Fruit fly (Drosophila melanogaster): Measurements from ENCODE around the gene Ant2.

Ant2 gene

DNA sequence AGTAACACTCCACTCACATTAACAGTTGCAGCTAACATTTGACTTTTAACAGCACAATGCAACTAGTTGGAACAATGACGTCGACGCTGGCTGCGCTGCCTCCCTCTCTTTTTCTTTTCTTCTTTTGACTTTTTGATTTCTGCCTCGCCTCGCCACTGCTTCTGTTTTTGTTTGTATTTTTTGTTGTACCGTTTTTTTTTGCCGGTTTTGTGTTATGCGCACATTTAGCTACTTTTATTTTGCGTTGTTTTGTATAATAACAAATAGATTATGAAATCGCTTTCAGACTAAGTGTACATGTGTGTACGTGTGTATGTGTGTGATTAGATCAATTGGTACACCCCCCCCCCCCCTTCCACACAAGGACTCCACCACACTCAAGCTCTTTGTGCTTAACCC is 44.1 kb downstream of the Ant2 start:
- TF ChIP-seq tj (GFP tag; optimal IDR thresholded peaks at IDR 0.05) (peak; percentile 51), cic (GFP tag; optimal IDR thresholded peaks at IDR 0.05) (peak; percentile 9), pad (GFP tag; optimal IDR thresholded peaks at IDR 0.05) (no peak)

- TF ChIP-seq CG7045 (GFP tag; optimal IDR thresholded peaks at IDR 0.05) (no peak), pad (GFP tag; optimal IDR thresholded peaks at IDR 0.05) (peak; percentile 91)
These were observed 44.7 kb downstream of the Ant2 start for dm6 chrX:10741754-10742577.

DNA sequence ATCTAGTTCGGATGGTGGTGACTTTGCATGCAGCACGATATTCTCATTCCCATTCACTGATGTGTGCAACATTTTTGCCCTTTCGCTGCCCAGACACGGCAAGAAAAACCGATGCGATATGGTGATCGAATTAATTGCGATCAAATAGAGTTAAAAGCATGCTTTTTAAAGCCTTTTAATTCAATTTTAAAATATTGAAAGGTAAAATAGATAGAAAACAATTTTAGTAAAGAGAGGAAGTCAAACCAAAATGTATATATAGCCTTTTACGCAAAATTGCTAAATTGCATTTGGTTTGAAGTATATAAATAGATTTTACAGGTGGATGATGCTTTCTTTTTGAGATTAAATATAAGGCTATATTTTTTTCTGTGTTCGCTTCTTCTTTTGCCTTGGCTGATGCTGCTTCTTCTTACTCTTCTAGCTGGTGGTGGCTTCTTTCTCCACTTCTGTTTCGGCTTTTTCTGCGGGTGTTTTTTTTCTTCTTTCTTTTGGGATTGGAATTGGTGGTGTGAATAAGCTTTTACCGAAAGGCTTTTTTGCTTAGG is 45.7 kb downstream of the Ant2 start:
- TF ChIP-seq tj (GFP tag; optimal IDR thresholded peaks at IDR 0.05), result no peak
- TF ChIP-seq CG1620 (GFP tag; optimal IDR thresholded peaks at IDR 0.05), result no peak
- no peak for TF ChIP-seq Clk (GFP tag; optimal IDR thresholded peaks at IDR 0.05)
- no peak for TF ChIP-seq Hr96 (GFP tag; optimal IDR thresholded peaks at IDR 0.05)
- TF ChIP-seq pad (GFP tag; optimal IDR thresholded peaks at IDR 0.05), result no peak
- TF ChIP-seq ovo (GFP tag; optimal IDR thresholded peaks at IDR 0.05), result no peak
- no peak for TF ChIP-seq cic (GFP tag; optimal IDR thresholded peaks at IDR 0.05)
- no peak for TF ChIP-seq bab1 (GFP tag; optimal IDR thresholded peaks at IDR 0.05)
- TF ChIP-seq Mnt (GFP tag; optimal IDR thresholded peaks at IDR 0.05), result no peak

DNA sequence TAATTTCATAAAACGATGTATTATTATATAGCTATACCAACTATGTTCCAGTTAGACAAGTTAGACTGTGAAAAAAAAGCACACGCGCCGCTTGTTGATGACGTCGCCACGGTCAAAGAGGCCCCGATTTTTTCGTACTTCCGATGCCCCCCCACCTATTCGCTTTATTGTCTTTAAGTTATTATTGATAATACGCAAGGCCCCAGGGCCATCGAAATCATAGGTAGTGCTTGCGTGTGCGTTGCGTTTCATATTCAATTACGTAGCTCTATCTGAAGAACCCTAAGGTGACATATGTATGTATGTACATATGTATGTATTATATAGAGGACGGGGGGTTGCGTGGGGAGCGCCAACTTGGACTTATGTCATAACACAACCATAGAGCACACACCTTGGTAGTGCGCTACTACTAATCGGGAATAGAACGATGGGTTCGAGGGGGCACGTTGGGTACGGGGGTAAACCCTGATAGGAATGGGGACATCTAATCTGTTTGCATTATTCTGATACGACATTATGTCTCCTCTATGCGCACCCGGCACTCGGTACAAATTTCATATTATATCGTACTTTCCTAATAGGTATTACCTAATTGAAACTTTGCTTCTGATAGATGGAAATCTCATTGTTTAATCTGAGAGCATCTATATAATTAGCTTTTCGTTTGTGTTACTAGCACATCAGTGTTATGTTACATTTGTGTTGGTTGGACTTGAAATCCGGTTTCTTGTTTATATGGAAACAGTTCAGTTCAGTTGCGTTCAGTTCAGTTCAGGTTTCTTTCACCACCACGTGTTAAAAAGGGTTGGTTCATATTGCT is 46.9 kb downstream of the Ant2 start:
- no peak for TF ChIP-seq pad (GFP tag; optimal IDR thresholded peaks at IDR 0.05)
- TF ChIP-seq Hr96 (GFP tag; optimal IDR thresholded peaks at IDR 0.05), result no peak
- TF ChIP-seq cic (GFP tag; optimal IDR thresholded peaks at IDR 0.05), result peak; percentile 63
- no peak for TF ChIP-seq bab1 (GFP tag; optimal IDR thresholded peaks at IDR 0.05)
- no peak for TF ChIP-seq CG14711 (tag; optimal IDR thresholded peaks at IDR 0.05)
- TF ChIP-seq CG1620 (GFP tag; optimal IDR thresholded peaks at IDR 0.05), result no peak
- peak; percentile 11 for TF ChIP-seq ovo (GFP tag; optimal IDR thresholded peaks at IDR 0.05)
- no peak for TF ChIP-seq CG12768 (GFP tag; optimal IDR thresholded peaks at IDR 0.05)
- TF ChIP-seq cnc (optimal IDR thresholded peaks at IDR 0.05), result no peak
- no peak for TF ChIP-seq toe (GFP tag; optimal IDR thresholded peaks at IDR 0.05)

DNA sequence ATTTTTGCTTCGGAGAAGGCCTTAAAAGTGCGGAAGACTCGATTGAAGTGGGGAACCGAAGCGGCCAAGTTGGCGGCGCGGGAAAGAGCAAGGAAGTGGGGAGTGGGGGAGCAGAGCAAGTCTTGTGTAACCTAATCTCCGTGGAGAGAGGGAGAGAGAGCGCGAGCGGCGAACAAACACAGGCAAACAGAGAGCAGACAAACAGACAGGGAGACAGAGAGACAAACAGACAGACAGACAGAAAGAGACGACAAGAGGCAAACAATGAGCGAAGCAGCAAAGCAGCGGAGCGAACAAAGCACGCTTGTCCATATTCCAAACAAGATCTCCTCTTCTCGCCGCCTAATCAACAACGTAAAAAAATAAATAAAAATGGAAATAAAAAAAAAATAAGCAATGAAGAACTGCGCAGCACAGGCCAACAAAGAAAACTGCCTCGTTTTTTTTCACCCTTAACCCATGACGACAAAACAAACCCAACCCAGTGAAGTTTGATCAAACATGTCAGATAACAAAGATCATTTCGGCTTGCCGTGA is 47.8 kb downstream of the Ant2 start:
- TF ChIP-seq tj (GFP tag; optimal IDR thresholded peaks at IDR 0.05) (no peak), CG12768 (GFP tag; optimal IDR thresholded peaks at IDR 0.05) (peak; percentile 2)

DNA sequence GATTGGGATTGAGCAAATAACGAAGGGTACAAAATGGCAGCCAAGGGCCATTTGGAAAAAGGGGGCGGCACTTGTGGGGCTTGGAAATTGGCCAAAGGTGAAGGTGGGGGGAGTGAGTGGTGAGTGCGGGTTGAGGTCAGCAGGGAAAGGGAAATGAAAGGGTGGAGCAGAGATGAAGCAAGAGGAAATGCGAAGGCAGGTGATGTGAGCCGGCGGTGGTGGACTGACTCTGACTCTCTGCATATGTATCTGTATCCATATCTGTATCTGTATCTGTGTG is 48.6 kb downstream of the Ant2 start:
- no peak for TF ChIP-seq CG12768 (GFP tag; optimal IDR thresholded peaks at IDR 0.05)
- TF ChIP-seq toe (GFP tag; optimal IDR thresholded peaks at IDR 0.05), result no peak
- TF ChIP-seq tj (GFP tag; optimal IDR thresholded peaks at IDR 0.05), result no peak
- no peak for TF ChIP-seq pad (GFP tag; optimal IDR thresholded peaks at IDR 0.05)
- no peak for TF ChIP-seq ovo (GFP tag; optimal IDR thresholded peaks at IDR 0.05)
- no peak for TF ChIP-seq CG1620 (GFP tag; optimal IDR thresholded peaks at IDR 0.05)
- no peak for TF ChIP-seq CG7045 (GFP tag; optimal IDR thresholded peaks at IDR 0.05)
- TF ChIP-seq CG11617 (GFP tag; optimal IDR thresholded peaks at IDR 0.05), result no peak
- TF ChIP-seq Hr96 (GFP tag; optimal IDR thresholded peaks at IDR 0.05), result no peak
- no peak for TF ChIP-seq cic (GFP tag; optimal IDR thresholded peaks at IDR 0.05)

dm6 chrX:10737422-10738150 is 49.1 kb downstream of the Ant2 start:
- TF ChIP-seq Crg-1 (GFP tag; optimal IDR thresholded peaks at IDR 0.05), result no peak
- peak; percentile 26 for TF ChIP-seq Mnt (GFP tag; optimal IDR thresholded peaks at IDR 0.05)
- no peak for TF ChIP-seq kay (GFP tag; ENCODE audit: borderline replicate concordance)
- TF ChIP-seq pad (GFP tag; optimal IDR thresholded peaks at IDR 0.05), result no peak
- TF ChIP-seq CG7045 (GFP tag; optimal IDR thresholded peaks at IDR 0.05), result peak; percentile 40
- peak; percentile 31 for TF ChIP-seq CG12768 (GFP tag; optimal IDR thresholded peaks at IDR 0.05)
- peak; percentile 31 for TF ChIP-seq CG33017 (tag; optimal IDR thresholded peaks at IDR 0.05)
- TF ChIP-seq bab1 (GFP tag; optimal IDR thresholded peaks at IDR 0.05), result no peak
- TF ChIP-seq CG14711 (tag; optimal IDR thresholded peaks at IDR 0.05), result peak; percentile 61
- peak; percentile 47 for TF ChIP-seq Hr96 (GFP tag; optimal IDR thresholded peaks at IDR 0.05)
- no peak for TF ChIP-seq CG1620 (GFP tag; optimal IDR thresholded peaks at IDR 0.05)
- no peak for TF ChIP-seq cnc (optimal IDR thresholded peaks at IDR 0.05)
- peak; percentile 42 for TF ChIP-seq CG5204 (GFP tag; optimal IDR thresholded peaks at IDR 0.05)
- peak; percentile 15 for TF ChIP-seq tj (GFP tag; optimal IDR thresholded peaks at IDR 0.05)
- TF ChIP-seq ovo (GFP tag; optimal IDR thresholded peaks at IDR 0.05), result no peak
- no peak for TF ChIP-seq cic (GFP tag; optimal IDR thresholded peaks at IDR 0.05)
- TF ChIP-seq CG7101 (tag; optimal IDR thresholded peaks at IDR 0.05), result peak; percentile 63
- peak; percentile 72 for TF ChIP-seq Clk (GFP tag; optimal IDR thresholded peaks at IDR 0.05)
- TF ChIP-seq toe (GFP tag; optimal IDR thresholded peaks at IDR 0.05), result no peak
- peak; percentile 37 for TF ChIP-seq CG11617 (GFP tag; optimal IDR thresholded peaks at IDR 0.05)
